Fruit fly (Drosophila melanogaster) whole organism, prepupa: Measurements from ENCODE around the gene CG2816.

Experiments used
- CG4318 ChIP-seq: fragments of 200-800 bp; sonication (Bioruptor generic); optimal IDR thresholded peaks from 3 replicates; lab custom pipeline; 2017; ENCODE audit warnings: missing biosample characterization, mild to moderate bottlenecking, missing genetic modification characterization
- Eip75B ChIP-seq: fragments of 200-800 bp; sonication (Bioruptor generic); optimal IDR thresholded peaks from 3 replicates; lab custom pipeline; 2016; ENCODE audit warnings: missing biosample characterization, missing genetic modification characterization
- Eip78C ChIP-seq: fragments of 200-800 bp; sonication (Bioruptor generic); peaks from one replicate; lab custom pipeline; 2016; ENCODE audit warnings: missing biosample characterization, missing genetic modification characterization
- Gug ChIP-seq: fragments of 200-800 bp; sonication (Bioruptor generic); IDR thresholded peaks from 2 replicates; pipeline ENCODE4 v1.3.6; 2022; ENCODE audit warnings: missing biosample characterization, missing genetic modification characterization
- Lpt ChIP-seq: fragments of 200-800 bp; sonication (Bioruptor generic); optimal IDR thresholded peaks from 3 replicates; lab custom pipeline; 2016; ENCODE audit warnings: missing biosample characterization, missing genetic modification characterization
- Met ChIP-seq: fragments of 200-800 bp; sonication (Bioruptor generic); optimal IDR thresholded peaks from 3 replicates; lab custom pipeline; 2016; ENCODE audit warnings: missing biosample characterization, missing genetic modification characterization
- topi ChIP-seq: fragments of 200-800 bp; sonication (Bioruptor generic); optimal IDR thresholded peaks from 3 replicates; lab custom pipeline; 2016; ENCODE audit warnings: missing biosample characterization, missing genetic modification characterization

DNA sequence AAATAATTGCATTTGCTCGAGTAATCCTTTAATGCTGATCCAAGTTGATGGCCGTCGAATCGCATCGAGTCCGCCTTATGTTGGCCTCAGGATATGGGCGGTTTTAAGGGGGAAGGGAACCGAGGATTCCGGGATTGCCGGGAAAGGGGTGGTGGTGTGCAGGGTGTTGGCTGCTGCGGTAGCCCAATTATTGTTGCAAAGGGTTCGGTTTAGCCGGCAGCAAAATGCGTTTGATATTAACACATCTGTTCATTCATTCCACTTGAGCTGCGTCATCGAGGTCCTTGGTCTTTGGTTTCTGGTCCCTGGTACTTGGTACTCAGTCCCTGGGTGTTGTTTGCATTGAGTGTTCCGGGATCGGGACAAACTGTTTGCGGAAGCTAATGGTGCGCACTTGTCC lies 22.1 kb upstream of the CG2816 start:
- TF ChIP-seq topi (GFP tag; lab: Kevin White, UChicago) (no peak), Eip75B (GFP tag; lab: Kevin White, UChicago) (no peak), Gug (no peak), Met (GFP tag; lab: Kevin White, UChicago) (no peak), CG4318 (no peak), Eip78C (GFP tag; lab: Kevin White, UChicago) (no peak), Lpt (GFP tag; lab: Kevin White, UChicago) (no peak)
